Worm (Caenorhabditis elegans) whole organism, young adult: ENCODE measurements around the gene F54H12.2.

Source experiments
- B0035.1 ChIP-seq: sonication (generic microtip); optimal IDR thresholded peaks from 2 replicates; lab custom pipeline; 2016; ENCODE audit warnings: missing genetic modification characterization, mild to moderate bottlenecking, missing compliant biosample characterization, missing genotype, missing genetic modification reagents
- D2030.7 ChIP-seq: fragments of 200-800 bp; sonication (Bioruptor generic); IDR thresholded peaks from 2 replicates; pipeline ENCODE4 v1.3.6; 2022; ENCODE audit warnings: missing genetic modification reagents, missing genetic modification characterization, missing compliant biosample characterization
- F23B12.7 ChIP-seq: sonication (generic microtip); optimal IDR thresholded peaks from 2 replicates; lab custom pipeline; 2017; ENCODE audit warnings: missing genetic modification characterization, mild to moderate bottlenecking, missing compliant biosample characterization, antibody characterized with exemption, moderate library complexity; ENCODE audit not compliant: insufficient read depth
- F33H1.4 ChIP-seq: fragments of 200-800 bp; sonication (Bioruptor generic); IDR thresholded peaks from 2 replicates; pipeline ENCODE4 v1.3.6; 2022; ENCODE audit warnings: missing genetic modification reagents, missing genetic modification characterization, missing compliant biosample characterization
- F49E8.2 ChIP-seq: sonication (generic microtip); optimal IDR thresholded peaks from 3 replicates; lab custom pipeline; 2017; ENCODE audit warnings: missing genetic modification characterization, mild to moderate bottlenecking, missing compliant biosample characterization, antibody characterized with exemption, moderate library complexity; ENCODE audit not compliant: insufficient read depth
- F57C9.4 ChIP-seq: sonication (generic microtip); optimal IDR thresholded peaks from 2 replicates; lab custom pipeline; 2017; ENCODE audit warnings: mild to moderate bottlenecking, missing genetic modification characterization, missing compliant biosample characterization
- aptf-3 ChIP-seq: fragments of 200-800 bp; sonication (Bioruptor generic); IDR thresholded peaks from 2 replicates; pipeline ENCODE4 v1.3.6; 2022; ENCODE audit warnings: missing genetic modification characterization, missing compliant biosample characterization
- ccch-3 ChIP-seq: fragments of 200-800 bp; sonication (Bioruptor generic); optimal IDR thresholded peaks from 2 replicates; lab custom pipeline; 2018; ENCODE audit warnings: mild to moderate bottlenecking, missing genetic modification characterization, missing compliant biosample characterization
- ceh-40 ChIP-seq: fragments of 200-800 bp; sonication (Bioruptor generic); IDR thresholded peaks from 2 replicates; pipeline ENCODE4 v1.3.6; 2022; ENCODE audit warnings: missing genetic modification characterization, missing compliant biosample characterization
- dox-1 ChIP-seq: fragments of 200-800 bp; sonication (Bioruptor generic); IDR thresholded peaks from 2 replicates; pipeline ENCODE4 v1.3.6; 2022; ENCODE audit warnings: missing genetic modification reagents, missing genetic modification characterization, missing compliant biosample characterization
- dpl-1 ChIP-seq: fragments of 150-350 bp; optimal IDR thresholded peaks from 2 replicates; lab custom pipeline; 2014; ENCODE audit warnings: missing biosample characterization, missing genetic modification reagents, missing genetic modification characterization
- efl-1 ChIP-seq: fragments of 150-350 bp; optimal IDR thresholded peaks from 2 replicates; lab custom pipeline; 2014; ENCODE audit warnings: missing biosample characterization, missing genetic modification reagents, missing genetic modification characterization
- fkh-3 ChIP-seq: sonication (generic microtip); optimal IDR thresholded peaks from 2 replicates; lab custom pipeline; 2016; ENCODE audit warnings: mild to moderate bottlenecking, missing genetic modification characterization, missing compliant biosample characterization
- hrde-1 ChIP-seq: sonication (generic microtip); optimal IDR thresholded peaks from 2 replicates; lab custom pipeline; 2016; ENCODE audit warnings: missing genetic modification characterization, mild to moderate bottlenecking, missing compliant biosample characterization, moderate library complexity, missing genotype, missing genetic modification reagents, borderline replicate concordance
- lin-26 ChIP-seq: fragments of 200-800 bp; sonication (Bioruptor generic); IDR thresholded peaks from 2 replicates; pipeline ENCODE4 v1.3.6; 2022; ENCODE audit warnings: missing genetic modification reagents, missing genetic modification characterization, missing compliant biosample characterization
- lin-35 ChIP-seq, 3 experiments: fragments of 150-350 bp in 2 of 3; sonication (generic microtip) in 1 of 3; optimal IDR thresholded peaks; 2 replicates each; lab custom pipeline; 2014 to 2018; ENCODE audit warnings: missing biosample characterization in 3 of 3, missing genetic modification characterization in 3 of 3, missing genetic modification reagents in 3 of 3
- lin-54 ChIP-seq: fragments of 200-800 bp; sonication (Bioruptor generic); optimal IDR thresholded peaks from 2 replicates; lab custom pipeline; 2018; ENCODE audit warnings: mild to moderate bottlenecking, missing genetic modification characterization, missing compliant biosample characterization
- madf-10 ChIP-seq: sonication (generic microtip); optimal IDR thresholded peaks from 2 replicates; lab custom pipeline; 2016; ENCODE audit warnings: mild to moderate bottlenecking, missing genetic modification characterization, missing compliant biosample characterization
- madf-6 ChIP-seq: fragments of 200-800 bp; sonication (Bioruptor generic); IDR thresholded peaks from 2 replicates; pipeline ENCODE4 v1.3.6; 2022; ENCODE audit warnings: missing genetic modification reagents, missing genetic modification characterization, missing compliant biosample characterization
- mxl-1 ChIP-seq: sonication (generic microtip); optimal IDR thresholded peaks from 2 replicates; lab custom pipeline; 2016; ENCODE audit warnings: missing genetic modification characterization, missing compliant biosample characterization
- nfyb-1 ChIP-seq: fragments of 200-800 bp; sonication (Bioruptor generic); IDR thresholded peaks from 2 replicates; pipeline ENCODE4 v1.3.6; 2022; ENCODE audit warnings: missing genetic modification reagents, missing genetic modification characterization, missing compliant biosample characterization
- nhr-80 ChIP-seq: sonication (generic microtip); optimal IDR thresholded peaks from 2 replicates; lab custom pipeline; 2016; ENCODE audit warnings: missing genetic modification characterization, missing compliant biosample characterization
- repo-1 ChIP-seq: sonication (generic microtip); optimal IDR thresholded peaks from 2 replicates; lab custom pipeline; 2017; ENCODE audit warnings: mild to moderate bottlenecking, missing genetic modification characterization, missing compliant biosample characterization
- sdz-38 ChIP-seq: sonication (generic microtip); optimal IDR thresholded peaks from 2 replicates; lab custom pipeline; 2016; ENCODE audit warnings: missing genotype, missing genetic modification characterization, missing compliant biosample characterization
- snpc-3.4 ChIP-seq: sonication (generic microtip); optimal IDR thresholded peaks from 2 replicates; lab custom pipeline; 2017; ENCODE audit warnings: missing genetic modification characterization, mild to moderate bottlenecking, missing compliant biosample characterization, antibody characterized with exemption, moderate library complexity, missing genotype, missing genetic modification reagents
- snpc-4 ChIP-seq, 5 experiments: fragments of 150-350 bp in 1 of 5; sonication (generic microtip) in 4 of 5; optimal IDR thresholded peaks; 2 replicates each; lab custom pipeline; 2014 to 2018; ENCODE audit warnings: missing genetic modification characterization in 5 of 5, missing biosample characterization in 3 of 5, antibody characterized with exemption in 2 of 5, mild to moderate bottlenecking in 2 of 5, missing compliant biosample characterization in 2 of 5, missing genotype in 2 of 5, moderate library complexity in 2 of 5, missing genetic modification reagents in 1 of 5
- tbx-9 ChIP-seq: sonication (generic microtip); optimal IDR thresholded peaks from 2 replicates; lab custom pipeline; 2016; ENCODE audit warnings: borderline replicate concordance, missing genetic modification characterization, inconsistent platforms, missing compliant biosample characterization
- unc-130 ChIP-seq: sonication (generic microtip); optimal IDR thresholded peaks from 2 replicates; lab custom pipeline; 2016; ENCODE audit warnings: missing genetic modification reagents, missing genetic modification characterization, missing compliant biosample characterization
- ztf-28 ChIP-seq: fragments of 200-800 bp; sonication (Bioruptor generic); IDR thresholded peaks from 2 replicates; pipeline ENCODE4 v1.3.6; 2022; ENCODE audit warnings: missing genetic modification reagents, missing genetic modification characterization, missing compliant biosample characterization
- ztf-3 ChIP-seq: fragments of 200-800 bp; sonication (Bioruptor generic); optimal IDR thresholded peaks from 2 replicates; lab custom pipeline; 2018; ENCODE audit warnings: mild to moderate bottlenecking, missing genetic modification characterization, missing compliant biosample characterization

The F54H12.2 gene

DNA sequence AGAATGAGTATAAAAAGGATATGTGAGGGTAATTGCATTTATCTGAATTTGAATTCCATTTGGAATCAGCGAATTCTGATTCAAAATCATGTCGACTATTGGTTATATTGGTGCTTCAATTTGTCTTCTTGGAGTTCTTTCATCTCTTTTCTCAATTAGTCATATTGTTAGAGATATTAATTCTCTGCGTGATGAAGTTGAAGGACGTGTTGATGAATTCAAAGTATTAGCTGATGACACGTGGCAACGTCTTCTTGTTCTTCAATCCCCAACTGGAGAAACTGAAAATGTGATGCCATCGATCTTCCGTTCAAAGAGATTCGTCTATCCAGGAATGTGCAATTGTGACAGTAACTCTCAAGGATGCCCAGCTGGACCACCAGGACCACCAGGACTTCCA is 15.6 kb upstream of the F54H12.2 start, which contains the start of gene col-90:
Gene col-90 (plus strand): TSS at position 37 of the 400 bp plus-strand sequence.
- TF ChIP-seq madf-6: no peak
- TF ChIP-seq sdz-38 (tag; lab: Kevin White, UChicago): no peak
- TF ChIP-seq mxl-1 (tag; lab: Kevin White, UChicago): no peak
- TF ChIP-seq madf-10 (tag; lab: Kevin White, UChicago): no peak
- no peak for TF ChIP-seq fkh-3
- TF ChIP-seq ceh-40 (GFP tag; lab: Robert Waterston, UW): no peak
- TF ChIP-seq D2030.7 (GFP tag; lab: Robert Waterston, UW): no peak
- no peak for TF ChIP-seq B0035.1 (tag; lab: Kevin White, UChicago)
- TF ChIP-seq aptf-3: no peak
- no peak for TF ChIP-seq F23B12.7
- TF ChIP-seq nhr-80 (tag; lab: Kevin White, UChicago): no peak
- TF ChIP-seq ztf-3: no peak
- no peak for TF ChIP-seq F57C9.4 (tag; lab: Kevin White, UChicago)
- TF ChIP-seq F49E8.2: no peak
- no peak for TF ChIP-seq hrde-1
- TF ChIP-seq, all 124 proteins: peak for 0

DNA sequence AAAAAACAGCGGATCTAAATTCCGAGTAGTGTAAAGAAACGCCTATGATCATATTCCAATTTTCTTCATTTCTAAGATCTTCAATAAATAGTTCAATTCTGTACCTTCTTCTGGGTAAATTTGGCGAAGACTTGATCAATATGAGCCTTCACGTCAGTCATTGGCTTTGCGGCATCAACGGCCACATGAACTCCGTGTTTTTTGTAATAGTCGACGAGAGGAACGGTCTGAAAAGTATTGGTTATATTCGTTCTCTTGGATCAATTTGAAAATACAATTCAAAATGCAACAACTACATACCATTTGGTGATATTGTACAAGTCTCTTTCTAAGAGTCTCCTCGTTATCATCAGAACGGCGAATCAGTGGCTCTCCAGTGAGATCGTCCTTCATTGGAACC is 13.9 kb upstream of the F54H12.2 start:
- no peak for TF ChIP-seq lin-26 (GFP tag; lab: Robert Waterston, UW)
- TF ChIP-seq B0035.1 (tag; lab: Kevin White, UChicago): no peak
- TF ChIP-seq unc-130 (GFP tag; lab: Kevin White, UChicago): no peak
- TF ChIP-seq tbx-9 (tag; lab: Kevin White, UChicago): no peak

DNA sequence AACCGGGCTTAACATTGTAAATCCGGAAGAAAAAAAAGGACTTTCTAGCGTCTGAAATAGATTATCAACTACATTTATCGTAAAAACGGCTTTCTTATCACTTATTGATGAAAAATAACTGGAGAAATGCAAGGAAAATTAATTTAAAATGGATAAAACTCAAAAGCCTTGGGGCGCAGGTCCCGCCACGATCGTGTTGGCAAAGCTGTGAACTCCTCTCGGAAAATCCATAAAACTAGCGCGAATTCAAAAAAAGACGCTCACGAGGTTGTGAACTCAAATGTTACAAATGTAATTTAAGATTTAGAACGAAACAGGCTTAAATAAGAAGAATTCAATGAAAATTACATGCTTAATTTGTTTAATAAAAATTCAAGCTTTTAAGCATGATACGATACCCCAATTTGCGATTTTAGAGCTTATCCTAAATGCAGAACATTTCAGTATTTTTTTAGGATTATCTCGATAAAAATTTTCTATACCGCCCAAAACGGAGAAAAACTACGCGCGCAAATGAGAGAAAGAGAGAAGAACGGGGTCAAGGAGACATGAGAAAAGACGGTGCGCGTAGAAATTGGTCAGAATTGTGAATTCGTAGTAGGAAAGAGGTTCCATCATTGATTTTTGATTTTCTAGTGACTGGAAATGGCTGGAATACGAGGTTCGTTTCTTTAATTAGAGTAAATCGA is 12.2 kb upstream of the F54H12.2 start, which contains the start of gene C29E4.15:
Gene C29E4.15 (plus strand): TSS at position 547 of the 689 bp plus-strand sequence.
- TF ChIP-seq snpc-3.4 (tag; lab: Kevin White, UChicago) (peak; percentile 38), nfyb-1 (GFP tag; lab: Robert Waterston, UW) (no peak), ztf-28 (GFP tag; lab: Robert Waterston, UW) (no peak), dpl-1 (GFP tag; lab: Kevin White, UChicago) (peak; percentile 65), lin-35 (GFP tag; optimal IDR thresholded peaks at IDR 0.05; lab: Kevin White, UChicago) (peak in 1 of 3 experiments; percentile 88), snpc-4 (GFP tag; optimal IDR thresholded peaks at IDR 0.05; lab: Kevin White, UChicago) (no peak), snpc-4 (tag; optimal IDR thresholded peaks at IDR 0.05; lab: Kevin White, UChicago) (no peak), dox-1 (GFP tag; lab: Robert Waterston, UW) (0 out of 2 replicates have a peak, but pooled peaks have one; percentile 9), lin-54 (GFP tag; lab: Kevin White, UChicago) (peak; percentile 66), madf-6 (peak; percentile 41; the same call in 1 of the 2 replicates), repo-1 (tag; lab: Kevin White, UChicago) (no peak), F33H1.4 (GFP tag; lab: Robert Waterston, UW) (peak; percentile 63), efl-1 (GFP tag; lab: Kevin White, UChicago) (peak; percentile 44)

DNA sequence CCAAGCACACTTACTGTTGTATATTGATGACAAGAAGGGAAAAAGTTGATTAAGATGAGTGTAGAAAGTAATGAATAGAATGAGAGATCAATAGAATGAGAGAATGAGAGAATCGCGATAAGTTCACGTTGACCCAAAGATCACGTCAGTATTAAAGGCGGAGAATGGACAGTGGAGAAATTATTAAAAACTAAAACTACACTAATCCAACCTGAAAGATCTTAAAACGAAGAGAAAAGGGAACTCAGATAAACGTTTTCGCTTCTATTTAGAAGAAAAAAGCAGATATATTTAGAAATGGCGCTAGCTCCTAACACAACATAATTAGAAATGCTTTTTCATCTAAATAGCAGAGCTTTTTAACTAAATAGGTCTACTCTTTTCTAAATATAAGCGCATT is 11.2 kb upstream of the F54H12.2 start, which contains the start of gene let-754:
Gene let-754 (minus strand): TSS at position 101 of the 400 bp plus-strand sequence.
- no peak for TF ChIP-seq nhr-80 (tag; lab: Kevin White, UChicago)
- TF ChIP-seq ccch-3 (GFP tag; lab: Kevin White, UChicago): no peak
